Fruit fly (Drosophila melanogaster): ENCODE measurements around the gene CG32170.

DNA sequence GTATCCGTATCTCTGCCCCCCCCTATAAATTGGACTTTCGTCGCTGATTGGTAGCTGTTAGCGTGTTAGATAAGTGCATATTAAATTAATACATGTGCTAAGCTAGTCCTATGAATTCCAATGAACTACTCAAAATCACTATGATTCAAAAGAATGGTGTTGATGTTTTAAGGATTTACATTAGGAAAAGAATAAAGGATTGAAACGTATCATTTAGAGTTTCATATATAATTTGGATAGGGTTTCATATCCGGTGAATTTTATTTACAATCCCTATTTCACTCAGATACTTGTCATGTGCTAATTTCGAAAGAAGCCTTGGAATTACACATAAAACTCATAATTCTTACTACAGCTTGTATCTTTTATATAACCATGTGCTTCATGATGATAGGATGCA lies 16.8 kb upstream of the CG32170 start, which contains the start of gene CG13029:
- TF ChIP-seq Myc (optimal IDR thresholded peaks at IDR 0.05) (no peak), psq (optimal IDR thresholded peaks at IDR 0.05) (no peak)

Measured in Kc167 (cell line).